Fruit fly (Drosophila melanogaster) whole organism, embryonic: Measurements from ENCODE around the gene Vps26.

Experiments used
- Atf-2 ChIP-seq: fragments of 200-800 bp; sonication (Bioruptor generic); optimal IDR thresholded peaks from 2 replicates; lab custom pipeline; 2016; ENCODE audit warnings: missing biosample characterization, missing genetic modification characterization
- B-H2 ChIP-seq: fragments of 200-800 bp; sonication (Bioruptor generic); optimal IDR thresholded peaks from 2 replicates; lab custom pipeline; 2018; ENCODE audit warnings: missing biosample characterization, mild to moderate bottlenecking, missing genetic modification characterization
- Bteb2 ChIP-seq: fragments of 200-800 bp; sonication (Bioruptor generic); optimal IDR thresholded peaks from 2 replicates; lab custom pipeline; 2016; ENCODE audit warnings: missing biosample characterization, missing genetic modification characterization
- CG11560 ChIP-seq: fragments of 200-800 bp; sonication (Bioruptor generic); IDR thresholded peaks from 3 replicates; pipeline ENCODE4 v1.3.6; 2022; ENCODE audit warnings: missing biosample characterization, missing genetic modification characterization
- CG1603 ChIP-seq: fragments of 200-800 bp; sonication (Bioruptor generic); optimal IDR thresholded peaks from 2 replicates; lab custom pipeline; 2019; ENCODE audit warnings: missing biosample characterization, mild to moderate bottlenecking, missing genetic modification characterization, moderate library complexity
- CG18599 ChIP-seq: fragments of 200-800 bp; sonication (Bioruptor generic); optimal IDR thresholded peaks from 3 replicates; lab custom pipeline; 2017; ENCODE audit warnings: missing biosample characterization, missing genetic modification characterization, mild to moderate bottlenecking, moderate library complexity, missing genetic modification reagents
- CG18619 ChIP-seq: fragments of 200-800 bp; sonication (Bioruptor generic); optimal IDR thresholded peaks from 3 replicates; lab custom pipeline; 2017; ENCODE audit warnings: missing biosample characterization, mild to moderate bottlenecking, missing genetic modification characterization
- CG30431 ChIP-seq: fragments of 200-800 bp; sonication (Bioruptor generic); optimal IDR thresholded peaks from 2 replicates; lab custom pipeline; 2017; ENCODE audit warnings: missing biosample characterization, missing genetic modification characterization
- CG34376 ChIP-seq: fragments of 200-800 bp; sonication (Bioruptor generic); optimal IDR thresholded peaks from 2 replicates; lab custom pipeline; 2018; ENCODE audit warnings: missing biosample characterization, mild to moderate bottlenecking, missing genetic modification characterization
- CG3726 ChIP-seq: fragments of 200-800 bp; sonication (Bioruptor generic); IDR thresholded peaks from 3 replicates; pipeline ENCODE4, ENCODE4 v1.3.6; 2022; ENCODE audit warnings: missing biosample characterization, missing genetic modification characterization
- CG4730 ChIP-seq: fragments of 200-800 bp; sonication (Bioruptor generic); IDR thresholded peaks from 2 replicates; pipeline ENCODE4 v1.3.6; 2022; ENCODE audit warnings: missing biosample characterization, missing genetic modification characterization
- CG6683 ChIP-seq: fragments of 200-800 bp; sonication (Bioruptor generic); optimal IDR thresholded peaks from 2 replicates; lab custom pipeline; 2017; ENCODE audit warnings: missing biosample characterization, mild to moderate bottlenecking, missing genetic modification characterization, missing genetic modification reagents
- CG8089 ChIP-seq: fragments of 200-800 bp; sonication (Bioruptor generic); optimal IDR thresholded peaks from 3 replicates; lab custom pipeline; 2016; ENCODE audit warnings: missing biosample characterization, missing genetic modification characterization
- CG8388 ChIP-seq: fragments of 200-800 bp; sonication (Bioruptor generic); optimal IDR thresholded peaks from 2 replicates; lab custom pipeline; 2019; ENCODE audit warnings: missing biosample characterization, mild to moderate bottlenecking, missing genetic modification characterization, moderate library complexity
- CG8944 ChIP-seq: fragments of 200-800 bp; sonication (Bioruptor generic); optimal IDR thresholded peaks from 3 replicates; lab custom pipeline; 2016; ENCODE audit warnings: missing biosample characterization, missing genetic modification characterization
- CG9609 ChIP-seq: fragments of 200-800 bp; sonication (Bioruptor generic); optimal IDR thresholded peaks from 3 replicates; lab custom pipeline; 2016; ENCODE audit warnings: missing biosample characterization, missing genetic modification characterization
- CG9727 ChIP-seq: fragments of 200-800 bp; sonication (Bioruptor generic); optimal IDR thresholded peaks from 3 replicates; lab custom pipeline; 2017; ENCODE audit warnings: missing biosample characterization, mild to moderate bottlenecking, missing genetic modification characterization
- CG9817 ChIP-seq: fragments of 200-800 bp; sonication (Bioruptor generic); optimal IDR thresholded peaks from 2 replicates; lab custom pipeline; 2018; ENCODE audit warnings: missing biosample characterization, mild to moderate bottlenecking, missing genetic modification characterization, moderate library complexity
- D ChIP-seq, 2 experiments: fragments of 200-800 bp in 1 of 2; fragments of >200 bp in 1 of 2; sonication (Bioruptor generic) in 1 of 2; optimal IDR thresholded peaks; 2 replicates in 1 of 2; 3 replicates in 1 of 2; lab custom pipeline; 2017; ENCODE audit warnings: mild to moderate bottlenecking in 1 of 2, missing biosample characterization in 1 of 2, missing genetic modification characterization in 1 of 2, missing genetic modification reagents in 1 of 2
- ERR ChIP-seq: fragments of 200-800 bp; sonication (Bioruptor generic); optimal IDR thresholded peaks from 2 replicates; lab custom pipeline; 2016; ENCODE audit warnings: missing biosample characterization, missing genetic modification characterization
- Elba2 ChIP-seq: fragments of 200-800 bp; sonication (Bioruptor generic); optimal IDR thresholded peaks from 3 replicates; lab custom pipeline; 2016; ENCODE audit warnings: missing biosample characterization, missing genetic modification characterization
- Hmx ChIP-seq: fragments of 200-800 bp; sonication (Bioruptor generic); optimal IDR thresholded peaks from 2 replicates; lab custom pipeline; 2016; ENCODE audit warnings: missing biosample characterization, missing genetic modification characterization
- Hr51 ChIP-seq, 2 experiments: fragments of 200-800 bp; sonication (Bioruptor generic); optimal IDR thresholded peaks; 2 replicates in 1 of 2; 3 replicates in 1 of 2; lab custom pipeline; 2016 to 2018; ENCODE audit warnings: missing biosample characterization in 2 of 2, missing genetic modification characterization in 2 of 2, mild to moderate bottlenecking in 1 of 2, moderate library complexity in 1 of 2
- Meics ChIP-seq: fragments of 200-800 bp; sonication (Bioruptor generic); optimal IDR thresholded peaks from 2 replicates; lab custom pipeline; 2017; ENCODE audit warnings: missing biosample characterization, mild to moderate bottlenecking, missing genetic modification characterization
- Optix ChIP-seq: fragments of 200-800 bp; sonication (Bioruptor generic); IDR thresholded peaks from 3 replicates; pipeline ENCODE4 v1.3.6; 2022; ENCODE audit warnings: missing biosample characterization, missing genetic modification characterization
- Pdp1 ChIP-seq, 2 experiments: fragments of 200-800 bp; sonication (Bioruptor generic); optimal IDR thresholded peaks; 3 replicates each; lab custom pipeline; 2016; ENCODE audit warnings: missing biosample characterization in 2 of 2, missing genetic modification characterization in 2 of 2, mild to moderate bottlenecking in 1 of 2, moderate library complexity in 1 of 2
- Poxn ChIP-seq: fragments of 200-800 bp; sonication (Bioruptor generic); IDR thresholded peaks from 2 replicates; pipeline ENCODE4 v1.3.6; 2022; ENCODE audit warnings: missing biosample characterization, missing genetic modification characterization
- Rfx ChIP-seq: fragments of 200-800 bp; sonication (Bioruptor generic); IDR thresholded peaks from 2 replicates; pipeline ENCODE4 v1.3.6; 2022; ENCODE audit warnings: missing biosample characterization, missing genetic modification characterization
- Rx ChIP-seq: fragments of 200-800 bp; sonication (Bioruptor generic); IDR thresholded peaks from 2 replicates; pipeline ENCODE4 v1.3.6; 2022; ENCODE audit warnings: missing biosample characterization, missing genetic modification characterization
- Xrp1 ChIP-seq: fragments of 200-800 bp; sonication (Bioruptor generic); IDR thresholded peaks from 2 replicates; pipeline ENCODE4 v1.3.6; 2022; ENCODE audit warnings: missing biosample characterization, missing genetic modification characterization
- bbx ChIP-seq: fragments of 200-800 bp; sonication (Bioruptor generic); IDR thresholded peaks from 2 replicates; pipeline ENCODE4 v1.3.6; 2022; ENCODE audit warnings: missing biosample characterization, missing genetic modification characterization; ENCODE audit not compliant: partially characterized antibody
- cad ChIP-seq: fragments of >200 bp; optimal IDR thresholded peaks from 2 replicates; lab custom pipeline; 2017; ENCODE audit warnings: missing biosample characterization, missing genetic modification characterization
- cwo ChIP-seq: fragments of 200-800 bp; sonication (Bioruptor generic); optimal IDR thresholded peaks from 3 replicates; lab custom pipeline; 2017; ENCODE audit warnings: missing biosample characterization, missing genetic modification characterization, mild to moderate bottlenecking, moderate library complexity, missing genetic modification reagents
- dpn ChIP-seq, 2 experiments: fragments of 200-800 bp; sonication (Bioruptor generic); optimal IDR thresholded peaks; 3 replicates each; lab custom pipeline; 2016; ENCODE audit warnings: missing biosample characterization in 2 of 2, missing genetic modification characterization in 2 of 2
- dysf ChIP-seq: fragments of 200-800 bp; sonication (Bioruptor generic); IDR thresholded peaks from 3 replicates; pipeline ENCODE4 v1.3.6; 2022; ENCODE audit warnings: missing biosample characterization, missing genetic modification characterization
- fd96Cb ChIP-seq: fragments of 200-800 bp; sonication (Bioruptor generic); optimal IDR thresholded peaks from 2 replicates; lab custom pipeline; 2018; ENCODE audit warnings: missing biosample characterization, mild to moderate bottlenecking, missing genetic modification characterization, moderate library complexity
- gem ChIP-seq: fragments of 200-800 bp; sonication (Bioruptor generic); optimal IDR thresholded peaks from 2 replicates; lab custom pipeline; 2019; ENCODE audit warnings: missing biosample characterization, mild to moderate bottlenecking, missing genetic modification characterization, moderate library complexity
- gfzf ChIP-seq: fragments of 200-800 bp; sonication (Bioruptor generic); optimal IDR thresholded peaks from 2 replicates; lab custom pipeline; 2016; ENCODE audit warnings: missing biosample characterization, mild to moderate bottlenecking, missing genetic modification characterization, moderate library complexity
- grn ChIP-seq: fragments of 200-800 bp; sonication (Bioruptor generic); optimal IDR thresholded peaks from 3 replicates; lab custom pipeline; 2017; ENCODE audit warnings: missing biosample characterization, missing genetic modification characterization
- gt ChIP-seq: fragments of 200-800 bp; sonication (Bioruptor generic); IDR thresholded peaks from 2 replicates; pipeline ENCODE4 v1.3.6; 2022; ENCODE audit warnings: missing biosample characterization, missing genetic modification characterization
- ind ChIP-seq: fragments of 200-800 bp; sonication (Bioruptor generic); optimal IDR thresholded peaks from 3 replicates; lab custom pipeline; 2016; ENCODE audit warnings: missing biosample characterization, missing genetic modification characterization
- kni ChIP-seq: fragments of 200-800 bp; sonication (Bioruptor generic); optimal IDR thresholded peaks from 3 replicates; lab custom pipeline; 2017; ENCODE audit warnings: mild to moderate bottlenecking, missing biosample characterization, missing genetic modification reagents, missing genetic modification characterization
- lab ChIP-seq: fragments of 200-800 bp; sonication (Bioruptor generic); optimal IDR thresholded peaks from 3 replicates; lab custom pipeline; 2017; ENCODE audit warnings: missing biosample characterization, missing genetic modification characterization, mild to moderate bottlenecking, moderate library complexity, missing genetic modification reagents
- lilli ChIP-seq: fragments of 200-800 bp; sonication (Bioruptor generic); optimal IDR thresholded peaks from 3 replicates; lab custom pipeline; 2016; ENCODE audit warnings: missing biosample characterization, missing genetic modification characterization
- org-1 ChIP-seq: fragments of 200-800 bp; sonication (Bioruptor generic); optimal IDR thresholded peaks from 2 replicates; lab custom pipeline; 2017; ENCODE audit warnings: missing biosample characterization, missing genetic modification characterization
- repo ChIP-seq: fragments of 200-800 bp; sonication (Bioruptor generic); optimal IDR thresholded peaks from 2 replicates; lab custom pipeline; 2016; ENCODE audit warnings: missing biosample characterization, missing genetic modification characterization
- row ChIP-seq: fragments of 200-800 bp; sonication (Bioruptor generic); IDR thresholded peaks from 3 replicates; pipeline ENCODE4 v1.3.6; 2022; ENCODE audit warnings: missing biosample characterization, missing genetic modification characterization
- shn ChIP-seq: fragments of 200-800 bp; sonication (Bioruptor generic); optimal IDR thresholded peaks from 3 replicates; lab custom pipeline; 2016; ENCODE audit warnings: missing biosample characterization, missing genetic modification characterization
- trh ChIP-seq: fragments of 200-800 bp; sonication (Bioruptor generic); optimal IDR thresholded peaks from 2 replicates; lab custom pipeline; 2016; ENCODE audit warnings: missing biosample characterization, missing genetic modification characterization
- usp ChIP-seq: fragments of >200 bp; optimal IDR thresholded peaks from 2 replicates; lab custom pipeline; 2017; ENCODE audit warnings: missing biosample characterization, missing genetic modification characterization
- yki ChIP-seq: fragments of >200 bp; optimal IDR thresholded peaks from 3 replicates; lab custom pipeline; 2018

Vps26 gene

dm6 chrX:1848624-1849198 is 24.9 kb upstream of the Vps26 start (continued):
- TF ChIP-seq CG6683 (GFP tag; lab: Kevin White, UChicago) (no peak), row (0 out of 3 replicates have a peak, but pooled peaks have one; percentile 22), dpn (GFP tag; optimal IDR thresholded peaks at IDR 0.05; lab: Kevin White, UChicago) (no peak), lilli (GFP tag; lab: Kevin White, UChicago) (peak; percentile 4), Rx (GFP tag; lab: Robert Waterston, UW) (no peak), Optix (no peak), Bteb2 (GFP tag; lab: Kevin White, UChicago) (no peak), Poxn (GFP tag; lab: Robert Waterston, UW) (no peak), Xrp1 (no peak), yki (lab: Kevin White, UChicago) (no peak), usp (GFP tag; lab: Kevin White, UChicago) (no peak), Pdp1 (GFP tag; optimal IDR thresholded peaks at IDR 0.05; lab: Kevin White, UChicago) (peak in 1 of 2 experiments; percentile 14), shn (GFP tag; lab: Kevin White, UChicago) (no peak), CG18619 (no peak), Hr51 (GFP tag; optimal IDR thresholded peaks at IDR 0.05; lab: Kevin White, UChicago) (no peak), repo (no peak), CG8388 (GFP tag; lab: Kevin White, UChicago) (no peak), B-H2 (GFP tag; lab: Kevin White, UChicago) (no peak), CG3726 (no peak), Rfx (GFP tag; lab: Robert Waterston, UW) (no peak), D (optimal IDR thresholded peaks at IDR 0.05; lab: Kevin White, UChicago) (no peak), D (GFP tag; optimal IDR thresholded peaks at IDR 0.05; lab: Kevin White, UChicago) (no peak), org-1 (GFP tag; lab: Kevin White, UChicago) (no peak), trh (GFP tag; lab: Kevin White, UChicago) (no peak), bbx (GFP tag; lab: Robert Waterston, UW) (no peak), gfzf (GFP tag; lab: Kevin White, UChicago) (no peak), gem (tag; lab: Kevin White, UChicago) (no peak), lab (GFP tag; lab: Kevin White, UChicago) (peak; percentile 31), Meics (GFP tag; lab: Kevin White, UChicago) (no peak), CG1603 (tag; lab: Kevin White, UChicago) (no peak), kni (peak; percentile 65), CG4730 (GFP tag; lab: Robert Waterston, UW) (no peak), Elba2 (GFP tag; lab: Kevin White, UChicago) (no peak), dysf (GFP tag; lab: Robert Waterston, UW) (no peak), CG18599 (GFP tag; lab: Kevin White, UChicago) (peak; percentile 46), CG8944 (GFP tag; lab: Kevin White, UChicago) (no peak), CG11560 (tag; lab: Robert Waterston, UW) (no peak), fd96Cb (tag; lab: Kevin White, UChicago) (no peak), ind (GFP tag; lab: Kevin White, UChicago) (no peak), grn (GFP tag; lab: Kevin White, UChicago) (peak; percentile 39), CG9817 (tag; lab: Kevin White, UChicago) (no peak), Hmx (GFP tag; lab: Kevin White, UChicago) (no peak), CG30431 (no peak), CG9727 (no peak), gt (GFP tag; lab: Robert Waterston, UW) (no peak), Atf-2 (GFP tag; lab: Kevin White, UChicago) (no peak), CG9609 (no peak), cwo (GFP tag; lab: Kevin White, UChicago) (peak; percentile 57), ERR (GFP tag; lab: Kevin White, UChicago) (no peak), cad (GFP tag; lab: Kevin White, UChicago) (no peak), CG8089 (GFP tag; lab: Kevin White, UChicago) (no peak), CG34376 (GFP tag; lab: Kevin White, UChicago) (peak; percentile 60)
